Worm (Caenorhabditis elegans) whole organism, early embryonic: Measurements from ENCODE around the gene Y79H2A.2.

Experiments
- B0310.2 ChIP-seq: sonication (generic microtip); optimal IDR thresholded peaks from 2 replicates; lab custom pipeline; 2016; ENCODE audit warnings: mild to moderate bottlenecking, missing genetic modification characterization, missing compliant biosample characterization
- F13C5.2 ChIP-seq: sonication (generic microtip); optimal IDR thresholded peaks from 2 replicates; lab custom pipeline; 2017; ENCODE audit warnings: mild to moderate bottlenecking, missing genetic modification characterization, inconsistent platforms, missing compliant biosample characterization
- aly-1 ChIP-seq: sonication (generic microtip); optimal IDR thresholded peaks from 2 replicates; lab custom pipeline; 2016; ENCODE audit warnings: missing genetic modification characterization, missing compliant biosample characterization
- ama-1 ChIP-seq: fragments of 150-350 bp; optimal IDR thresholded peaks from 2 replicates; lab custom pipeline; 2014
- ceh-13 ChIP-seq: fragments of 200-800 bp; sonication (Bioruptor generic); optimal IDR thresholded peaks from 2 replicates; lab custom pipeline; 2018; ENCODE audit warnings: mild to moderate bottlenecking, missing genetic modification characterization, missing compliant biosample characterization
- ceh-36 ChIP-seq: sonication (generic microtip); optimal IDR thresholded peaks from 2 replicates; lab custom pipeline; 2016; ENCODE audit warnings: missing genetic modification characterization, inconsistent platforms, missing compliant biosample characterization
- ets-7 ChIP-seq: sonication (generic microtip); optimal IDR thresholded peaks from 2 replicates; lab custom pipeline; 2016; ENCODE audit warnings: missing genotype, missing genetic modification characterization, missing compliant biosample characterization
- flt-1 ChIP-seq: fragments of 200-800 bp; sonication (Bioruptor generic); IDR thresholded peaks from 2 replicates; pipeline ENCODE4 v1.3.6; 2022; ENCODE audit warnings: missing genetic modification characterization, missing compliant biosample characterization
- hmbx-1 ChIP-seq: sonication (generic microtip); optimal IDR thresholded peaks from 2 replicates; lab custom pipeline; 2016; ENCODE audit warnings: mild to moderate bottlenecking, missing genetic modification characterization, missing compliant biosample characterization
- hmg-4 ChIP-seq: fragments of 200-800 bp; sonication (Bioruptor generic); optimal IDR thresholded peaks from 2 replicates; lab custom pipeline; 2018; ENCODE audit warnings: mild to moderate bottlenecking, missing genetic modification characterization, missing compliant biosample characterization
- hnd-1 ChIP-seq: sonication (generic microtip); optimal IDR thresholded peaks from 2 replicates; lab custom pipeline; 2016; ENCODE audit warnings: missing genetic modification characterization, missing compliant biosample characterization
- pes-1 ChIP-seq: fragments of 200-800 bp; sonication (Bioruptor generic); IDR thresholded peaks from 2 replicates; pipeline ENCODE4 v1.3.6; 2022; ENCODE audit warnings: missing genetic modification reagents, missing genetic modification characterization, missing compliant biosample characterization
- scrt-1 ChIP-seq: fragments of 200-800 bp; sonication (Bioruptor generic); IDR thresholded peaks from 2 replicates; pipeline ENCODE4 v1.3.6; 2022; ENCODE audit warnings: missing genetic modification characterization, missing compliant biosample characterization
- sea-1 ChIP-seq: fragments of 200-800 bp; sonication (Bioruptor generic); conservative IDR thresholded peaks from 2 replicates; pipeline ENCODE4 v1.3.6; 2022; ENCODE audit warnings: missing genetic modification characterization, missing compliant biosample characterization
- tbx-11 ChIP-seq: fragments of 200-800 bp; sonication (Bioruptor generic); IDR thresholded peaks from 2 replicates; pipeline ENCODE4 v1.3.6; 2022; ENCODE audit warnings: missing genetic modification characterization, missing compliant biosample characterization
- tbx-37 ChIP-seq: fragments of 200-800 bp; sonication (Bioruptor generic); conservative IDR thresholded peaks from 2 replicates; pipeline ENCODE4 v1.3.6; 2022; ENCODE audit warnings: missing genetic modification reagents, missing genetic modification characterization, missing compliant biosample characterization
- tra-4 ChIP-seq: sonication (generic microtip); optimal IDR thresholded peaks from 2 replicates; lab custom pipeline; 2017; ENCODE audit warnings: missing genetic modification characterization, missing compliant biosample characterization

The Y79H2A.2 gene

DNA sequence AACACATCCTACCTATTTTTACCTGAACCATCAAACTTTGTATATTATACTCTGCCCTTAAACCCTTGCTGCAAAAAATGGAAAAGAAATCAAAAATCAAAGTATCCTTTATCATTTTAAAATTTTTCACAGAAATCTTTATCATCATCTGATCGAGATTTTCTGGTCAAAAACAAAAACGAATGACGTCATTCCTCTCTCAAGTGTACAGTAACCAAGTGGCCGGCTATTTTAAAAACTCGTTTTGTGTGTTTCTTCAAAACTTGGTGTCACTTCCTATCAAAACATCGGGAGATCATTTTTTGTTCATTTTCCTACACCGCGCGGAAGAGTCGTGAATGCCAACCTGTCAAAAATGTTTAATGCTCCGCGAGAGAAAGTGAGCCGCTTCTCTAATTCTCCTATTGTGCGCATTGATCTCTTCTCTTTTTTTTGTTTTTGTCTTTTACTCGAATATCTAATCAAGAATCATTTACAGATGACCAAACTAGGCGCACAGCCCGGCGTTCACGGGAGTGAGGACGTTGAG lies 10.4 kb downstream of the Y79H2A.2 start, which contains the start of gene brp-1:
Gene brp-1, plus strand, starts transcription at position 479 of the 529 bp plus-strand sequence.
- TF ChIP-seq ceh-13 (GFP tag; lab: Kevin White, UChicago) (no peak), hnd-1 (tag; lab: Kevin White, UChicago) (no peak), hmbx-1 (tag; lab: Kevin White, UChicago) (no peak), tra-4 (tag; lab: Kevin White, UChicago) (no peak), ama-1 (no peak), flt-1 (no peak), scrt-1 (GFP tag; lab: Robert Waterston, UW) (no peak), pes-1 (no peak), hmg-4 (no peak), B0310.2 (no peak), aly-1 (tag; lab: Kevin White, UChicago) (no peak), tbx-11 (GFP tag; lab: Robert Waterston, UW) (no peak), tbx-37 (GFP tag; lab: Robert Waterston, UW) (no peak)

DNA sequence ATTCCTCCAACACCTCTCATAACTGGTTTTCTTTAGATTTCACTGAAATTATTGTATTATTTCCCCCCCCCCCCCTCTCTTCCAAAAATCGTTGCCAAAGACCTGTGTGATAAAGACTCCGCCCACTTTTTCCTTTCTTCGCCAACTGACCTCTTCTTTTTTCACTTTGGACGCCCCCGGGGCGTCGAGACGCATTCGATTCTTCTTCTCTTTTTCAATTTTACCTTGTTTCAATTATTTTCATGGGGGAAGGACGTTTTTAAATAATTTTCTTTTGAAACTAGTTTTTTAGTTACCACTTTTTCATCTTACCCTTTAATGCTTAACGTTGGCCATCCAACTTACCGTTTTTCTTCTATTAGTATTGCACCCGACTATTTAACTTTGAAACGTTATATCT lies 12.6 kb downstream of the Y79H2A.2 start:
- TF ChIP-seq ceh-36 (tag; lab: Kevin White, UChicago) (no peak), flt-1 (no peak), ama-1 (no peak), ets-7 (tag; lab: Kevin White, UChicago) (no peak), sea-1 (GFP tag; lab: Robert Waterston, UW) (no peak), B0310.2 (no peak), tra-4 (tag; lab: Kevin White, UChicago) (no peak), F13C5.2 (tag; lab: Kevin White, UChicago) (no peak), tbx-37 (GFP tag; lab: Robert Waterston, UW) (no peak)

DNA sequence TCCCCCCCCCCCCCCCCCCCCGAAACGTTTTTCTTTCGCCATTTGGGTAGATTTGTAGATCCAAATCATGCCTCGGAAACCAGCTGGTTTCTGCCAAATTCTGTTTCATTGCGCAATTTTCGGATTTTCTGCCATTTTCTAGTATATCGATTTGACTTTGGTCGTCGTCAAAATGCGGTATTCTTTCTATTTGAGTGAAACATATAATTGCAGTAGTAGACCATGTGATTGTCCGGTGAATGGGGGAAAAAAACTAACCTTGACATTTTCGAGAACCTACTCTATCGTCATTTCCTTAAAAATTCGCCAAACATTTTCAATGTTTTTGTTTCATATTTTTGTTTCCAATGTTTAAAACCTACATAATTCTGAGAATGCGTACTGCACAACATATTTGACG lies 15.0 kb downstream of the Y79H2A.2 start:
- TF ChIP-seq ceh-36 (tag; lab: Kevin White, UChicago) (no peak), pes-1 (no peak), scrt-1 (GFP tag; lab: Robert Waterston, UW) (no peak), F13C5.2 (tag; lab: Kevin White, UChicago) (no peak), ceh-13 (GFP tag; lab: Kevin White, UChicago) (no peak), tra-4 (tag; lab: Kevin White, UChicago) (no peak), ama-1 (no peak), hmbx-1 (tag; lab: Kevin White, UChicago) (no peak), hnd-1 (tag; lab: Kevin White, UChicago) (no peak)

DNA sequence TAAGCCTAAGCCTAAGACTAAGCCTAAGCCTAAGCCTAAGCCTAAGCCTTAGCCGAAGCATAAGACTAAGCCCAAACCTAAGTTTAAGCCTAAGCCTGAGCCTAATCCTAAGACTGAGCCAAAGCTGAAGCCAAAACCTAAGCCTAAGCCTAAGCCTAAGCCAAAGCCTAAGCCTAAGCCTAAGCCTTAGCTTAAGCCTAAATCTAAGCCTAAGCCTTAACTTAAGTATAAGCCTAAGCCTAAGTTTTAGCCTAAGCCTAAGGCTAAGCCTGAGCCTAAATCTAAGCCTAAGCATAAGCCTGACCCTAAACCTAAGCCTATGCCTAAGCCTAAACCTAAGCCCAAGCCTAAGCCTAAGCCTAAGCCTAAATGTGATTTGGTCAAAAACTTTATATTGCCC lies 15.4 kb downstream of the Y79H2A.2 start:
- TF ChIP-seq hnd-1 (tag; lab: Kevin White, UChicago) (no peak), ceh-36 (tag; lab: Kevin White, UChicago) (peak; percentile 89), tbx-37 (GFP tag; lab: Robert Waterston, UW) (no peak), ets-7 (tag; lab: Kevin White, UChicago) (no peak), flt-1 (no peak), pes-1 (no peak), hmbx-1 (tag; lab: Kevin White, UChicago) (no peak)

DNA sequence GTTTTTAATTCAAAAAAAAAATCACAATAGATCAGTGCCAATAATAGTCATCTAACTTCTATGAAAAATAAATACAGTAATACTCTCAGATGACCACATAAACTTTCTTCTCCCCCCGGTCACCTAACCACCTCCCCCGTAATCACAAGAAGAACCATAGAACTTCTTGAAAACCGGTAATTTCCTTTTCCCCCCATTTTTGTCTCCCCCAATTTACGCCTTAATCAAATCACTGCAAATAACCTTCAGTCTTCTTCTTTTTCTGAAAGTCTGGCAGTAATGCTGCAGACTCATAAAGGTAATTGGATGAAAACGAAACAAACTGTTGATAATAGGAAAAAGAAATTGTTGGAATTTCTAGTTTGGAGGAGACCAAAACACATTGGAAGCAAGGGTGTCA lies 16.1 kb downstream of the Y79H2A.2 start:
- TF ChIP-seq ama-1 = no peak
- no peak for TF ChIP-seq ets-7 (tag; lab: Kevin White, UChicago)
- TF ChIP-seq ceh-13 (GFP tag; lab: Kevin White, UChicago) = no peak
- TF ChIP-seq B0310.2 = no peak
- no peak for TF ChIP-seq tra-4 (tag; lab: Kevin White, UChicago)
- TF ChIP-seq F13C5.2 (tag; lab: Kevin White, UChicago) = no peak
- no peak for TF ChIP-seq tbx-11 (GFP tag; lab: Robert Waterston, UW)
- TF ChIP-seq hmbx-1 (tag; lab: Kevin White, UChicago) = no peak
- TF ChIP-seq scrt-1 (GFP tag; lab: Robert Waterston, UW) = no peak
- TF ChIP-seq sea-1 (GFP tag; lab: Robert Waterston, UW) = no peak
- no peak for TF ChIP-seq hnd-1 (tag; lab: Kevin White, UChicago)
- no peak for TF ChIP-seq flt-1
- TF ChIP-seq tbx-37 (GFP tag; lab: Robert Waterston, UW) = no peak
- no peak for TF ChIP-seq pes-1
- TF ChIP-seq ceh-36 (tag; lab: Kevin White, UChicago) = no peak
- TF ChIP-seq hmg-4 = no peak

DNA sequence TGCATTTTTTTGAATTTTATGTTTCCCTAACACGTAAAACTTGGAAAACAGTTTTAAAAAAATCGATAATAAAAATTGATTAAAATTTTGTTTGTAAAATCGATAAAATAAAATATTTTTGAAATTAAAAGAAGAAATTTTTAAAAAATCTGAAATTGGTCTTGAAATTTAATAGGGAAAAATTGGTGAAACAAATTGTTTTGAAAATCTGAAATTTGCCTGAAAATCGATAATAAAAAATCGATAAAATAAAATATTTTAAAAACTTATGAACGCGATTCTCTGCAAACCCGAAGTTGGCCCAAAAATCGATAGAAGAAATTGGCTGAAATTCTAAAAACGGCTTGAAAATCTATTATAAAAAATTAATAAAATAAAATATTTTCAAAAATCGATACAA lies 16.9 kb downstream of the Y79H2A.2 start:
- no peak for TF ChIP-seq ceh-13 (GFP tag; lab: Kevin White, UChicago)
- no peak for TF ChIP-seq B0310.2
- TF ChIP-seq sea-1 (GFP tag; lab: Robert Waterston, UW) = no peak
- no peak for TF ChIP-seq flt-1
- no peak for TF ChIP-seq tra-4 (tag; lab: Kevin White, UChicago)
- TF ChIP-seq ceh-36 (tag; lab: Kevin White, UChicago) = no peak

DNA sequence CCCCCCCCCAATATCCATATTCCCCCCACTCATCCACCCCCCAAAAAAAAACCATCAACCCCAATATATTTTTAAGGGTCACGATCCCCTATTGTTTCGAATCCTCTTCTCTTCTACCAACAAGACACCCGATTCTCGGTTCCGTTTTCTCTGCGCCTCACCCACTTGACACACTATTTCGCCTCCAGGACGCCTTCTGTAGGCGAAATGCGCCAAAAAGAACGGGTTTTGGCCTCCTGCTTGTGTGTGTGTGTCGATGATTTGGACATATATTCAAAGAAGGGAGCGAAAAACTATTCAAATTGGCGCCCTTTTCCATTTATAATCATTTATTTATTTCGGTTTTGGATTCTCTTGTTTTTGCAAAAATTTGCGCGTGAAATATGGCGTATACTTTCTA lies 17.5 kb downstream of the Y79H2A.2 start:
- TF ChIP-seq aly-1 (tag; lab: Kevin White, UChicago) (no peak), sea-1 (GFP tag; lab: Robert Waterston, UW) (no peak), hnd-1 (tag; lab: Kevin White, UChicago) (no peak), F13C5.2 (tag; lab: Kevin White, UChicago) (no peak), scrt-1 (GFP tag; lab: Robert Waterston, UW) (no peak), flt-1 (no peak), hmbx-1 (tag; lab: Kevin White, UChicago) (no peak), hmg-4 (no peak), tra-4 (tag; lab: Kevin White, UChicago) (no peak), tbx-37 (GFP tag; lab: Robert Waterston, UW) (no peak), tbx-11 (GFP tag; lab: Robert Waterston, UW) (no peak), pes-1 (no peak), B0310.2 (no peak), ceh-13 (GFP tag; lab: Kevin White, UChicago) (no peak), ama-1 (no peak), ets-7 (tag; lab: Kevin White, UChicago) (no peak), ceh-36 (tag; lab: Kevin White, UChicago) (no peak)
